Fruit fly (Drosophila melanogaster) whole organism, prepupa: ENCODE results near the gene CHES-1-like.

Source experiments
- Blimp-1 ChIP-seq: fragments of 200-800 bp; sonication (Bioruptor generic); optimal IDR thresholded peaks from 3 replicates; lab custom pipeline; 2017; ENCODE audit warnings: missing biosample characterization, missing genetic modification characterization, mild to moderate bottlenecking, moderate library complexity, missing genetic modification reagents
- CG10631 ChIP-seq: fragments of 200-800 bp; sonication (Bioruptor generic); optimal IDR thresholded peaks from 2 replicates; lab custom pipeline; 2016; ENCODE audit warnings: missing biosample characterization, missing genetic modification characterization
- CG11762 ChIP-seq: fragments of 200-800 bp; sonication (Bioruptor generic); optimal IDR thresholded peaks from 3 replicates; lab custom pipeline; 2016; ENCODE audit warnings: missing biosample characterization, missing genetic modification characterization; ENCODE audit not compliant: insufficient read depth
- CG1621 ChIP-seq: fragments of 200-800 bp; sonication (Bioruptor generic); optimal IDR thresholded peaks from 3 replicates; lab custom pipeline; 2018; ENCODE audit warnings: missing biosample characterization, mild to moderate bottlenecking, missing genetic modification characterization
- CG3032 ChIP-seq: fragments of 200-800 bp; optimal IDR thresholded peaks from 2 replicates; lab custom pipeline; 2019; ENCODE audit warnings: missing biosample characterization, mild to moderate bottlenecking, missing genetic modification characterization, moderate library complexity
- CG31627 ChIP-seq: fragments of 200-800 bp; sonication (Bioruptor generic); optimal IDR thresholded peaks from 3 replicates; lab custom pipeline; 2016; ENCODE audit warnings: missing biosample characterization, missing genetic modification characterization
- CG32006 ChIP-seq: fragments of 200-800 bp; sonication (Bioruptor generic); optimal IDR thresholded peaks from 3 replicates; lab custom pipeline; 2017; ENCODE audit warnings: missing biosample characterization, mild to moderate bottlenecking, missing genetic modification characterization
- CG34406 ChIP-seq: fragments of 200-800 bp; sonication (Bioruptor generic); optimal IDR thresholded peaks from 3 replicates; lab custom pipeline; 2016; ENCODE audit warnings: missing biosample characterization, missing genetic modification characterization
- CG3919 ChIP-seq: fragments of 200-800 bp; sonication (Bioruptor generic); optimal IDR thresholded peaks from 3 replicates; lab custom pipeline; 2016; ENCODE audit warnings: missing biosample characterization, missing genetic modification characterization
- CG4318 ChIP-seq: fragments of 200-800 bp; sonication (Bioruptor generic); optimal IDR thresholded peaks from 3 replicates; lab custom pipeline; 2017; ENCODE audit warnings: missing biosample characterization, mild to moderate bottlenecking, missing genetic modification characterization
- CG6276 ChIP-seq: fragments of 200-800 bp; sonication (Bioruptor generic); optimal IDR thresholded peaks from 2 replicates; lab custom pipeline; 2017; ENCODE audit warnings: missing biosample characterization, mild to moderate bottlenecking, missing genetic modification characterization
- CG6854 ChIP-seq: fragments of 200-800 bp; sonication (Bioruptor generic); optimal IDR thresholded peaks from 2 replicates; lab custom pipeline; 2017; ENCODE audit warnings: missing biosample characterization, mild to moderate bottlenecking, missing genetic modification characterization
- CG7368 ChIP-seq: fragments of 200-800 bp; sonication (Bioruptor generic); optimal IDR thresholded peaks from 3 replicates; lab custom pipeline; 2016; ENCODE audit warnings: missing biosample characterization, missing genetic modification characterization
- CG8119 ChIP-seq: fragments of 200-800 bp; sonication (Bioruptor generic); IDR thresholded peaks from 3 replicates; pipeline ENCODE4 v1.3.6; 2022; ENCODE audit warnings: missing biosample characterization, missing genetic modification characterization
- CG8319 ChIP-seq: fragments of 200-800 bp; sonication (Bioruptor generic); optimal IDR thresholded peaks from 3 replicates; lab custom pipeline; 2016; ENCODE audit warnings: missing biosample characterization, missing genetic modification characterization
- CG8632 ChIP-seq: fragments of 200-800 bp; sonication (Bioruptor generic); optimal IDR thresholded peaks from 3 replicates; lab custom pipeline; 2016; ENCODE audit warnings: missing biosample characterization, missing genetic modification characterization
- CG9139 ChIP-seq: fragments of 200-800 bp; sonication (Bioruptor generic); optimal IDR thresholded peaks from 3 replicates; lab custom pipeline; 2017; ENCODE audit warnings: missing biosample characterization, mild to moderate bottlenecking, missing genetic modification characterization
- Eip75B ChIP-seq: fragments of 200-800 bp; sonication (Bioruptor generic); optimal IDR thresholded peaks from 3 replicates; lab custom pipeline; 2016; ENCODE audit warnings: missing biosample characterization, missing genetic modification characterization
- Eip78C ChIP-seq: fragments of 200-800 bp; sonication (Bioruptor generic); peaks from one replicate; lab custom pipeline; 2016; ENCODE audit warnings: missing biosample characterization, missing genetic modification characterization
- Ets21C ChIP-seq: fragments of 200-800 bp; sonication (Bioruptor generic); optimal IDR thresholded peaks from 3 replicates; lab custom pipeline; 2016; ENCODE audit warnings: missing biosample characterization, missing genetic modification characterization
- Gug ChIP-seq: fragments of 200-800 bp; sonication (Bioruptor generic); IDR thresholded peaks from 2 replicates; pipeline ENCODE4 v1.3.6; 2022; ENCODE audit warnings: missing biosample characterization, missing genetic modification characterization
- Hr39 ChIP-seq: fragments of 200-800 bp; sonication (Bioruptor generic); optimal IDR thresholded peaks from 2 replicates; lab custom pipeline; 2016; ENCODE audit warnings: missing biosample characterization, missing genetic modification characterization
- Met ChIP-seq: fragments of 200-800 bp; sonication (Bioruptor generic); optimal IDR thresholded peaks from 3 replicates; lab custom pipeline; 2016; ENCODE audit warnings: missing biosample characterization, missing genetic modification characterization
- OdsH ChIP-seq: fragments of 200-800 bp; sonication (Bioruptor generic); optimal IDR thresholded peaks from 3 replicates; lab custom pipeline; 2016; ENCODE audit warnings: missing biosample characterization, missing genetic modification characterization
- Sox102F ChIP-seq: fragments of 200-800 bp; sonication (Bioruptor generic); optimal IDR thresholded peaks from 2 replicates; lab custom pipeline; 2016; ENCODE audit warnings: missing biosample characterization, mild to moderate bottlenecking, missing genetic modification characterization
- Sox14 ChIP-seq: fragments of 200-800 bp; sonication (Bioruptor generic); optimal IDR thresholded peaks from 3 replicates; lab custom pipeline; 2016; ENCODE audit warnings: missing biosample characterization, missing genetic modification characterization
- Sox15 ChIP-seq: fragments of 200-800 bp; sonication (Bioruptor generic); optimal IDR thresholded peaks from 3 replicates; lab custom pipeline; 2016; ENCODE audit warnings: missing biosample characterization, missing genetic modification characterization
- dac ChIP-seq: fragments of 200-800 bp; sonication (Bioruptor generic); optimal IDR thresholded peaks from 2 replicates; lab custom pipeline; 2017; ENCODE audit warnings: missing biosample characterization, mild to moderate bottlenecking, missing genetic modification characterization
- dsx ChIP-seq: fragments of 200-800 bp; optimal IDR thresholded peaks from 3 replicates; lab custom pipeline; 2019; ENCODE audit warnings: missing biosample characterization, mild to moderate bottlenecking, missing genetic modification characterization, moderate library complexity; ENCODE audit not compliant: poor library complexity, severe bottlenecking
- eg ChIP-seq: fragments of 200-800 bp; sonication (Bioruptor generic); IDR thresholded peaks from 3 replicates; pipeline ENCODE4 v1.3.6; 2022; ENCODE audit warnings: missing biosample characterization, missing genetic modification characterization
- fd59A ChIP-seq: fragments of 200-800 bp; sonication (Bioruptor generic); optimal IDR thresholded peaks from 2 replicates; lab custom pipeline; 2017; ENCODE audit warnings: missing biosample characterization, mild to moderate bottlenecking, missing genetic modification characterization, missing genetic modification reagents
- fd85E ChIP-seq: fragments of 200-800 bp; sonication (Bioruptor generic); optimal IDR thresholded peaks from 3 replicates; lab custom pipeline; 2016; ENCODE audit warnings: missing biosample characterization, missing genetic modification characterization
- fkh ChIP-seq: fragments of 200-800 bp; sonication (Bioruptor generic); optimal IDR thresholded peaks from 3 replicates; lab custom pipeline; 2017; ENCODE audit warnings: missing biosample characterization, mild to moderate bottlenecking, missing genetic modification characterization, moderate library complexity
- pdm3 ChIP-seq: fragments of 200-800 bp; sonication (Bioruptor generic); optimal IDR thresholded peaks from 3 replicates; lab custom pipeline; 2016; ENCODE audit warnings: missing biosample characterization, missing genetic modification characterization
- salr ChIP-seq, 2 experiments: fragments of 200-800 bp; sonication (Bioruptor generic); optimal IDR thresholded peaks; 3 replicates each; lab custom pipeline; 2016 to 2018; ENCODE audit warnings: missing biosample characterization in 2 of 2, missing genetic modification characterization in 2 of 2, mild to moderate bottlenecking in 1 of 2
- spab ChIP-seq: fragments of 200-800 bp; sonication (Bioruptor generic); optimal IDR thresholded peaks from 2 replicates; lab custom pipeline; 2017; ENCODE audit warnings: missing biosample characterization, mild to moderate bottlenecking, missing genetic modification characterization, missing genetic modification reagents
- ss ChIP-seq, 2 experiments: fragments of 200-800 bp; sonication (Bioruptor generic); optimal IDR thresholded peaks; 2 replicates in 1 of 2; 3 replicates in 1 of 2; lab custom pipeline; 2017 to 2018; ENCODE audit warnings: mild to moderate bottlenecking in 2 of 2, missing biosample characterization in 2 of 2, missing genetic modification characterization in 2 of 2, moderate library complexity in 1 of 2
- svp ChIP-seq: fragments of 200-800 bp; sonication (Bioruptor generic); peaks from one replicate; lab custom pipeline; 2016; ENCODE audit warnings: missing biosample characterization, missing genetic modification characterization
- topi ChIP-seq: fragments of 200-800 bp; sonication (Bioruptor generic); optimal IDR thresholded peaks from 3 replicates; lab custom pipeline; 2016; ENCODE audit warnings: missing biosample characterization, missing genetic modification characterization
- vri ChIP-seq: fragments of 200-800 bp; sonication (Bioruptor generic); optimal IDR thresholded peaks from 3 replicates; lab custom pipeline; 2016; ENCODE audit warnings: missing biosample characterization, mild to moderate bottlenecking, missing genetic modification characterization

Gene CHES-1-like

DNA sequence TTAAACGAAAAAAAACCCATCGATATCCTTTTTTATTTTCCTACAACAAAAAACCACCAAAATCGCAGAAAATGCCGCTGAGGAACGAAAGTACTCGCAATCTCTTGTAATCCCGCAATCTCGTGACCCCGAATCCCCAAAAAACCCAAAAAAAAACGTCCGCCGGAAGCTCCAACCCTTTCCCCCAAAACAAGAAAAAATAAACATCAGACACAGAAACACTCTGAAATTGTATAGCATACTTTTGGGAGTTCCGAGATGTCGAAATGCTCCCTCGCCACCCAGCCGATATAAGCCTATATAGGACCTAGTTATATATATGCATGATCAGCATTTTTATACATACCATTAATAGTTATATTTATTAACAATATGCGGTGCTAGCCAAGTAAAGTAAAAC is 32.3 kb downstream of the CHES-1-like start:
- TF ChIP-seq Eip78C (GFP tag; lab: Kevin White, UChicago) (peak; percentile 18), Eip75B (GFP tag; lab: Kevin White, UChicago) (no peak)
- TF ChIP-seq, all 60 proteins: peak for 1

DNA sequence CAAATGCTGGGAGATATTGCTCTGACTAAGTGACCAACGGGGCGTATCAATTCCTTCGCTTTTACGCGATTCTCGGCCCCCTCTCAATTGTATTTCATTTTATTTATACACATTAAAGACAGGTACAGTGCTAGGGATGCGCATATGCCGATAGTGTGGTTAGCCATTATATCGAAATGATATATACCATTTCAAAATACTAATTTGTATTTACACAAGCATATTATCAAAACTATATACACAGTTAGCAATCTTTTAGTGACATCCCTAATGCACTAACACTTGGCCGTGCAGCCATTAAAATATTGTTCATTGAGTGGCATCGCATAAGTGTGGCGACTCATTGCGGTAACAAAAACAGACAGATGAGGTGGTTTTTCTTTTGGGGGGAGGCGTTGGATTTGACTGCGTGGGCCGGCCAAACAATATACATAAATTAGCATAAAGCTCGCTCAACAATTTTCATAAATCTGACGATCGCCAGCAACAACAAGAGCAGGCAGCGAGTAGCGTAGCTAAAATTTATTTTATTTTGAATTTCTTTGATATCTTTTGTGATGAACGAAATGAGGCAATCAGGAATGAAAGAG is 42.5 kb downstream of the CHES-1-like start:
- TF ChIP-seq CG8119 (GFP tag; lab: Robert Waterston, UW) (no peak), svp (GFP tag; lab: Kevin White, UChicago) (peak; percentile 25)

- no peak for TF ChIP-seq Met (GFP tag; lab: Kevin White, UChicago)
- TF ChIP-seq ss (GFP tag; optimal IDR thresholded peaks at IDR 0.05; lab: Kevin White, UChicago) = no peak
- TF ChIP-seq Sox15 (GFP tag; lab: Kevin White, UChicago) = no peak
- no peak for TF ChIP-seq CG4318 (GFP tag; lab: Kevin White, UChicago)
- no peak for TF ChIP-seq CG32006 (GFP tag; lab: Kevin White, UChicago)
- TF ChIP-seq fkh (GFP tag; lab: Kevin White, UChicago) = no peak
- TF ChIP-seq CG6854 = no peak
- TF ChIP-seq spab = no peak
- TF ChIP-seq CG31627 = no peak
- no peak for TF ChIP-seq vri (GFP tag; lab: Kevin White, UChicago)
Observed at dm6 chrX:7663910-7664309, 45.3 kb downstream of the CHES-1-like start.

DNA sequence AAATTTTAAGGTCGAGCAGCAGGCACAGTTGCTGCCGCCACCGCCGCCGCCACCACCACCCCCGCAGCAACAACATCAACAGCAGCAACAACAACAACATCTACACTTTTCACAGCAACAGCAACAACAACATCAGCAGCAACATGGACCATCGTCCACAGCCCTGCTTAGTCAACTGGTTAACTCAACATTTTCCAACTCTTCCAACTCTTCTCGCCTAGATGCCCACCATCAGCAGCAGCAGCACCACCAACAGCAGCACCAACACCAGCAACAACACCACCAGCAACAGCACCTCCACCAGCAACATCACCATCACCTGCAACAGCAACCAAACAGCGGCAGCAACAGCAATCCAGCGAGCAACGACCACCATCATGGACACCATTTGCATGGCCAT is 46.8 kb downstream of the CHES-1-like start:
- TF ChIP-seq CG8319 (GFP tag; lab: Kevin White, UChicago) (no peak), CG7368 (GFP tag; lab: Kevin White, UChicago) (no peak), fd85E (GFP tag; lab: Kevin White, UChicago) (no peak), CG4318 (GFP tag; lab: Kevin White, UChicago) (no peak), CG9139 (GFP tag; lab: Kevin White, UChicago) (no peak), Sox102F (GFP tag; lab: Kevin White, UChicago) (no peak), spab (no peak), CG10631 (GFP tag; lab: Kevin White, UChicago) (no peak), OdsH (GFP tag; lab: Kevin White, UChicago) (no peak), Sox15 (GFP tag; lab: Kevin White, UChicago) (no peak), CG6276 (GFP tag; lab: Kevin White, UChicago) (no peak), topi (GFP tag; lab: Kevin White, UChicago) (no peak), Gug (GFP tag; lab: Robert Waterston, UW) (no peak), CG3032 (tag; lab: Kevin White, UChicago) (no peak), salr (GFP tag; optimal IDR thresholded peaks at IDR 0.05; lab: Kevin White, UChicago) (no peak), ss (GFP tag; optimal IDR thresholded peaks at IDR 0.05; lab: Kevin White, UChicago) (no peak)

DNA sequence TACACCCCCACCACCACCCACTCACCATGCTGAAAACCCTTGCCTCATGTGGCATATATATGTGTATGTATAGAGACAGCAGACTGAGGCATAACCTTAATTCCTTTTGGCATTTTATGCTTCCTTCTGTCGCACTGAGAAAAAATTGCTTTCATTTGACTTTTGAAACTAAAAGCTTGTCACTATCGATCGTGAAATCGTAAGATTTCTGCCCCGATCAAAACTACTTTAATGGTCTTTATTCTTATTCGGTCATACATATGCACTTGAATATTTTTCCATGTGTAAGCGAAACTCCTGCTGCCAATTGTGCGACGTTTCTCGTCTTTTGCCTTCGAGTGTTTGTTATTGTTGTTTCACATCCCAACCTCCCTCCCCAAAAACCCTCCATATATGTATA is 51.8 kb downstream of the CHES-1-like start:
- TF ChIP-seq CG1621 (tag; lab: Kevin White, UChicago) (no peak), CG8119 (GFP tag; lab: Robert Waterston, UW) (no peak), eg (GFP tag; lab: Robert Waterston, UW) (no peak), topi (GFP tag; lab: Kevin White, UChicago) (peak; percentile 23), Gug (GFP tag; lab: Robert Waterston, UW) (no peak), CG31627 (peak; percentile 42), dac (no peak), CG34406 (no peak), Sox15 (GFP tag; lab: Kevin White, UChicago) (no peak), CG32006 (GFP tag; lab: Kevin White, UChicago) (no peak), CG10631 (GFP tag; lab: Kevin White, UChicago) (no peak), Blimp-1 (GFP tag; lab: Kevin White, UChicago) (no peak), CG8319 (GFP tag; lab: Kevin White, UChicago) (no peak), Hr39 (GFP tag; lab: Kevin White, UChicago) (peak; percentile 41), pdm3 (no peak), vri (GFP tag; lab: Kevin White, UChicago) (peak; percentile 7), spab (no peak), fkh (GFP tag; lab: Kevin White, UChicago) (no peak), CG3919 (peak; percentile 30), Sox102F (GFP tag; lab: Kevin White, UChicago) (peak; percentile 23), CG8632 (no peak), dsx (GFP tag; lab: Kevin White, UChicago) (no peak), CG11762 (no peak), CG9139 (GFP tag; lab: Kevin White, UChicago) (no peak), Ets21C (GFP tag; lab: Kevin White, UChicago) (no peak), salr (GFP tag; optimal IDR thresholded peaks at IDR 0.05; lab: Kevin White, UChicago) (no peak), Eip75B (GFP tag; lab: Kevin White, UChicago) (no peak), ss (GFP tag; optimal IDR thresholded peaks at IDR 0.05; lab: Kevin White, UChicago) (no peak), Met (GFP tag; lab: Kevin White, UChicago) (peak; percentile 52), Sox14 (GFP tag; lab: Kevin White, UChicago) (no peak), fd59A (GFP tag; lab: Kevin White, UChicago) (no peak)
